Fruit fly (Drosophila melanogaster) whole organism, prepupa: ENCODE results near the gene Klp10A.

Experiments
- Blimp-1 ChIP-seq: fragments of 200-800 bp; sonication (Bioruptor generic); optimal IDR thresholded peaks from 3 replicates; lab custom pipeline; 2017; ENCODE audit warnings: missing biosample characterization, missing genetic modification characterization, mild to moderate bottlenecking, moderate library complexity, missing genetic modification reagents
- CG10631 ChIP-seq: fragments of 200-800 bp; sonication (Bioruptor generic); optimal IDR thresholded peaks from 2 replicates; lab custom pipeline; 2016; ENCODE audit warnings: missing biosample characterization, missing genetic modification characterization
- CG11294 ChIP-seq: fragments of 200-800 bp; sonication (Bioruptor generic); IDR thresholded peaks from 2 replicates; pipeline ENCODE4 v1.3.6; 2022; ENCODE audit warnings: missing biosample characterization, missing genetic modification characterization
- CG15336 ChIP-seq: fragments of 200-800 bp; sonication (Bioruptor generic); IDR thresholded peaks from 2 replicates; pipeline ENCODE4 v1.3.6; 2022; ENCODE audit warnings: missing biosample characterization, missing genetic modification characterization
- CG1621 ChIP-seq: fragments of 200-800 bp; sonication (Bioruptor generic); optimal IDR thresholded peaks from 3 replicates; lab custom pipeline; 2018; ENCODE audit warnings: missing biosample characterization, mild to moderate bottlenecking, missing genetic modification characterization
- CG16779 ChIP-seq: fragments of 200-800 bp; sonication (Bioruptor generic); optimal IDR thresholded peaks from 3 replicates; lab custom pipeline; 2017; ENCODE audit warnings: missing biosample characterization, mild to moderate bottlenecking, missing genetic modification characterization
- CG3032 ChIP-seq: fragments of 200-800 bp; optimal IDR thresholded peaks from 2 replicates; lab custom pipeline; 2019; ENCODE audit warnings: missing biosample characterization, mild to moderate bottlenecking, missing genetic modification characterization, moderate library complexity
- CG31627 ChIP-seq: fragments of 200-800 bp; sonication (Bioruptor generic); optimal IDR thresholded peaks from 3 replicates; lab custom pipeline; 2016; ENCODE audit warnings: missing biosample characterization, missing genetic modification characterization
- CG32006 ChIP-seq: fragments of 200-800 bp; sonication (Bioruptor generic); optimal IDR thresholded peaks from 3 replicates; lab custom pipeline; 2017; ENCODE audit warnings: missing biosample characterization, mild to moderate bottlenecking, missing genetic modification characterization
- CG34406 ChIP-seq: fragments of 200-800 bp; sonication (Bioruptor generic); optimal IDR thresholded peaks from 3 replicates; lab custom pipeline; 2016; ENCODE audit warnings: missing biosample characterization, missing genetic modification characterization
- CG3919 ChIP-seq: fragments of 200-800 bp; sonication (Bioruptor generic); optimal IDR thresholded peaks from 3 replicates; lab custom pipeline; 2016; ENCODE audit warnings: missing biosample characterization, missing genetic modification characterization
- CG4318 ChIP-seq: fragments of 200-800 bp; sonication (Bioruptor generic); optimal IDR thresholded peaks from 3 replicates; lab custom pipeline; 2017; ENCODE audit warnings: missing biosample characterization, mild to moderate bottlenecking, missing genetic modification characterization
- CG6163 ChIP-seq: fragments of 200-800 bp; sonication (Bioruptor generic); IDR thresholded peaks from 3 replicates; pipeline ENCODE4 v1.3.6; 2022; ENCODE audit warnings: missing biosample characterization, missing genetic modification characterization
- CG6792 ChIP-seq: fragments of 200-800 bp; sonication (Bioruptor generic); optimal IDR thresholded peaks from 3 replicates; lab custom pipeline; 2016; ENCODE audit warnings: missing biosample characterization, missing genetic modification characterization
- CG6808 ChIP-seq: fragments of 200-800 bp; sonication (Bioruptor generic); optimal IDR thresholded peaks from 3 replicates; lab custom pipeline; 2017; ENCODE audit warnings: missing biosample characterization, missing genetic modification characterization, mild to moderate bottlenecking, moderate library complexity, missing genetic modification reagents
- CG6854 ChIP-seq: fragments of 200-800 bp; sonication (Bioruptor generic); optimal IDR thresholded peaks from 2 replicates; lab custom pipeline; 2017; ENCODE audit warnings: missing biosample characterization, mild to moderate bottlenecking, missing genetic modification characterization
- CG7368 ChIP-seq: fragments of 200-800 bp; sonication (Bioruptor generic); optimal IDR thresholded peaks from 3 replicates; lab custom pipeline; 2016; ENCODE audit warnings: missing biosample characterization, missing genetic modification characterization
- CG8119 ChIP-seq: fragments of 200-800 bp; sonication (Bioruptor generic); IDR thresholded peaks from 3 replicates; pipeline ENCODE4 v1.3.6; 2022; ENCODE audit warnings: missing biosample characterization, missing genetic modification characterization
- CG8319 ChIP-seq: fragments of 200-800 bp; sonication (Bioruptor generic); optimal IDR thresholded peaks from 3 replicates; lab custom pipeline; 2016; ENCODE audit warnings: missing biosample characterization, missing genetic modification characterization
- CG8632 ChIP-seq: fragments of 200-800 bp; sonication (Bioruptor generic); optimal IDR thresholded peaks from 3 replicates; lab custom pipeline; 2016; ENCODE audit warnings: missing biosample characterization, missing genetic modification characterization
- CG9139 ChIP-seq: fragments of 200-800 bp; sonication (Bioruptor generic); optimal IDR thresholded peaks from 3 replicates; lab custom pipeline; 2017; ENCODE audit warnings: missing biosample characterization, mild to moderate bottlenecking, missing genetic modification characterization
- Eip78C ChIP-seq: fragments of 200-800 bp; sonication (Bioruptor generic); peaks from one replicate; lab custom pipeline; 2016; ENCODE audit warnings: missing biosample characterization, missing genetic modification characterization
- Eip93F ChIP-seq: fragments of 200-800 bp; sonication (Bioruptor generic); optimal IDR thresholded peaks from 2 replicates; lab custom pipeline; 2016; ENCODE audit warnings: missing biosample characterization, mild to moderate bottlenecking, missing genetic modification characterization
- Ets21C ChIP-seq: fragments of 200-800 bp; sonication (Bioruptor generic); optimal IDR thresholded peaks from 3 replicates; lab custom pipeline; 2016; ENCODE audit warnings: missing biosample characterization, missing genetic modification characterization
- Ets96B ChIP-seq: fragments of 200-800 bp; optimal IDR thresholded peaks from 2 replicates; lab custom pipeline; 2019; ENCODE audit warnings: missing biosample characterization, mild to moderate bottlenecking, missing genetic modification characterization, moderate library complexity
- Gug ChIP-seq: fragments of 200-800 bp; sonication (Bioruptor generic); IDR thresholded peaks from 2 replicates; pipeline ENCODE4 v1.3.6; 2022; ENCODE audit warnings: missing biosample characterization, missing genetic modification characterization
- Hr38 ChIP-seq: sonication (Bioruptor generic); optimal IDR thresholded peaks from 2 replicates; lab custom pipeline; 2016; ENCODE audit warnings: missing biosample characterization, missing genetic modification characterization
- Hr39 ChIP-seq: fragments of 200-800 bp; sonication (Bioruptor generic); optimal IDR thresholded peaks from 2 replicates; lab custom pipeline; 2016; ENCODE audit warnings: missing biosample characterization, missing genetic modification characterization
- Hr4 ChIP-seq: fragments of 200-800 bp; sonication (Bioruptor generic); optimal IDR thresholded peaks from 3 replicates; lab custom pipeline; 2016; ENCODE audit warnings: missing biosample characterization, missing genetic modification characterization
- Lpt ChIP-seq: fragments of 200-800 bp; sonication (Bioruptor generic); optimal IDR thresholded peaks from 3 replicates; lab custom pipeline; 2016; ENCODE audit warnings: missing biosample characterization, missing genetic modification characterization
- Met ChIP-seq: fragments of 200-800 bp; sonication (Bioruptor generic); optimal IDR thresholded peaks from 3 replicates; lab custom pipeline; 2016; ENCODE audit warnings: missing biosample characterization, missing genetic modification characterization
- OdsH ChIP-seq: fragments of 200-800 bp; sonication (Bioruptor generic); optimal IDR thresholded peaks from 3 replicates; lab custom pipeline; 2016; ENCODE audit warnings: missing biosample characterization, missing genetic modification characterization
- Smox ChIP-seq: fragments of 200-800 bp; sonication (Bioruptor generic); optimal IDR thresholded peaks from 3 replicates; lab custom pipeline; 2016; ENCODE audit warnings: missing biosample characterization, missing genetic modification characterization
- Sox102F ChIP-seq: fragments of 200-800 bp; sonication (Bioruptor generic); optimal IDR thresholded peaks from 2 replicates; lab custom pipeline; 2016; ENCODE audit warnings: missing biosample characterization, mild to moderate bottlenecking, missing genetic modification characterization
- Sox14 ChIP-seq: fragments of 200-800 bp; sonication (Bioruptor generic); optimal IDR thresholded peaks from 3 replicates; lab custom pipeline; 2016; ENCODE audit warnings: missing biosample characterization, missing genetic modification characterization
- Sox15 ChIP-seq: fragments of 200-800 bp; sonication (Bioruptor generic); optimal IDR thresholded peaks from 3 replicates; lab custom pipeline; 2016; ENCODE audit warnings: missing biosample characterization, missing genetic modification characterization
- achi ChIP-seq: fragments of 200-800 bp; sonication (Bioruptor generic); optimal IDR thresholded peaks from 3 replicates; lab custom pipeline; 2016; ENCODE audit warnings: missing biosample characterization, missing genetic modification characterization
- acj6 ChIP-seq: fragments of 200-800 bp; sonication (Bioruptor generic); optimal IDR thresholded peaks from 3 replicates; lab custom pipeline; 2016; ENCODE audit warnings: missing biosample characterization, missing genetic modification characterization
- cyc ChIP-seq: fragments of 200-800 bp; sonication (Bioruptor generic); optimal IDR thresholded peaks from 3 replicates; lab custom pipeline; 2016; ENCODE audit warnings: missing biosample characterization, missing genetic modification characterization
- dsx ChIP-seq: fragments of 200-800 bp; optimal IDR thresholded peaks from 3 replicates; lab custom pipeline; 2019; ENCODE audit warnings: missing biosample characterization, mild to moderate bottlenecking, missing genetic modification characterization, moderate library complexity; ENCODE audit not compliant: poor library complexity, severe bottlenecking
- eg ChIP-seq: fragments of 200-800 bp; sonication (Bioruptor generic); IDR thresholded peaks from 3 replicates; pipeline ENCODE4 v1.3.6; 2022; ENCODE audit warnings: missing biosample characterization, missing genetic modification characterization
- esn ChIP-seq: fragments of 200-800 bp; sonication (Bioruptor generic); optimal IDR thresholded peaks from 2 replicates; lab custom pipeline; 2016; ENCODE audit warnings: missing biosample characterization, mild to moderate bottlenecking, missing genetic modification characterization, moderate library complexity
- fd85E ChIP-seq: fragments of 200-800 bp; sonication (Bioruptor generic); optimal IDR thresholded peaks from 3 replicates; lab custom pipeline; 2016; ENCODE audit warnings: missing biosample characterization, missing genetic modification characterization
- fkh ChIP-seq: fragments of 200-800 bp; sonication (Bioruptor generic); optimal IDR thresholded peaks from 3 replicates; lab custom pipeline; 2017; ENCODE audit warnings: missing biosample characterization, mild to moderate bottlenecking, missing genetic modification characterization, moderate library complexity
- lz ChIP-seq: fragments of 200-800 bp; sonication (Bioruptor generic); optimal IDR thresholded peaks from 3 replicates; lab custom pipeline; 2016; ENCODE audit warnings: missing biosample characterization, missing genetic modification characterization
- net ChIP-seq: fragments of 200-800 bp; sonication (Bioruptor generic); optimal IDR thresholded peaks from 3 replicates; lab custom pipeline; 2016; ENCODE audit warnings: missing biosample characterization, missing genetic modification characterization
- salr ChIP-seq, 2 experiments: fragments of 200-800 bp; sonication (Bioruptor generic); optimal IDR thresholded peaks; 3 replicates each; lab custom pipeline; 2016 to 2018; ENCODE audit warnings: missing biosample characterization in 2 of 2, missing genetic modification characterization in 2 of 2, mild to moderate bottlenecking in 1 of 2
- spab ChIP-seq: fragments of 200-800 bp; sonication (Bioruptor generic); optimal IDR thresholded peaks from 2 replicates; lab custom pipeline; 2017; ENCODE audit warnings: missing biosample characterization, mild to moderate bottlenecking, missing genetic modification characterization, missing genetic modification reagents
- ss ChIP-seq, 2 experiments: fragments of 200-800 bp; sonication (Bioruptor generic); optimal IDR thresholded peaks; 2 replicates in 1 of 2; 3 replicates in 1 of 2; lab custom pipeline; 2017 to 2018; ENCODE audit warnings: mild to moderate bottlenecking in 2 of 2, missing biosample characterization in 2 of 2, missing genetic modification characterization in 2 of 2, moderate library complexity in 1 of 2
- svp ChIP-seq: fragments of 200-800 bp; sonication (Bioruptor generic); peaks from one replicate; lab custom pipeline; 2016; ENCODE audit warnings: missing biosample characterization, missing genetic modification characterization
- topi ChIP-seq: fragments of 200-800 bp; sonication (Bioruptor generic); optimal IDR thresholded peaks from 3 replicates; lab custom pipeline; 2016; ENCODE audit warnings: missing biosample characterization, missing genetic modification characterization
- vri ChIP-seq: fragments of 200-800 bp; sonication (Bioruptor generic); optimal IDR thresholded peaks from 3 replicates; lab custom pipeline; 2016; ENCODE audit warnings: missing biosample characterization, mild to moderate bottlenecking, missing genetic modification characterization

Klp10A gene

dm6 chrX:11146598-11147176, 9.8 kb upstream of the Klp10A start:
- TF ChIP-seq Smox = peak; percentile 8
- TF ChIP-seq CG34406 = peak; percentile 6
- no peak for TF ChIP-seq Ets21C (GFP tag; lab: Kevin White, UChicago)
- peak; percentile 16 for TF ChIP-seq Met (GFP tag; lab: Kevin White, UChicago)
- TF ChIP-seq esn (GFP tag; lab: Kevin White, UChicago) = peak; percentile 27
- peak; percentile 25 for TF ChIP-seq Hr4 (GFP tag; lab: Kevin White, UChicago)
- peak; percentile 20 for TF ChIP-seq Hr39 (GFP tag; lab: Kevin White, UChicago)
- TF ChIP-seq CG8632 (GFP tag; lab: Kevin White, UChicago) = no peak
- no peak for TF ChIP-seq fd85E (GFP tag; lab: Kevin White, UChicago)
- peak; percentile 30 for TF ChIP-seq CG31627 (GFP tag; lab: Kevin White, UChicago)
- peak; percentile 7 for TF ChIP-seq Sox14 (GFP tag; lab: Kevin White, UChicago)
- TF ChIP-seq net = no peak
- no peak for TF ChIP-seq Lpt (GFP tag; lab: Kevin White, UChicago)
- peak; percentile 20 for TF ChIP-seq Sox102F (GFP tag; lab: Kevin White, UChicago)
- TF ChIP-seq topi (GFP tag; lab: Kevin White, UChicago) = peak; percentile 51
- TF ChIP-seq vri (GFP tag; lab: Kevin White, UChicago) = no peak
- TF ChIP-seq CG7368 (GFP tag; lab: Kevin White, UChicago) = peak; percentile 30
- peak; percentile 37 for TF ChIP-seq CG3919
- peak; percentile 29 for TF ChIP-seq CG3032 (tag; lab: Kevin White, UChicago)
- TF ChIP-seq spab (GFP tag; lab: Kevin White, UChicago) = no peak
- peak; percentile 33; the same call in 1 of the 3 replicates for TF ChIP-seq CG8119 (GFP tag; lab: Robert Waterston, UW)
- TF ChIP-seq salr (GFP tag; optimal IDR thresholded peaks at IDR 0.05; lab: Kevin White, UChicago) = no peak
- TF ChIP-seq CG32006 (GFP tag; lab: Kevin White, UChicago) = peak; percentile 30
- TF ChIP-seq svp (GFP tag; lab: Kevin White, UChicago) = peak; percentile 76
- no peak for TF ChIP-seq CG9139 (GFP tag; lab: Kevin White, UChicago)
- TF ChIP-seq Gug (GFP tag; lab: Robert Waterston, UW) = 0 out of 2 replicates have a peak, but pooled peaks have one; percentile 9
- peak; percentile 38 for TF ChIP-seq Ets96B
- TF ChIP-seq CG10631 (GFP tag; lab: Kevin White, UChicago) = no peak
- peak; percentile 76 for TF ChIP-seq eg (GFP tag; lab: Robert Waterston, UW)
- TF ChIP-seq CG8319 (GFP tag; lab: Kevin White, UChicago) = no peak
- 0 out of 2 replicates have a peak, but pooled peaks have one; percentile 14 for TF ChIP-seq CG15336 (GFP tag; lab: Robert Waterston, UW)
- no peak for TF ChIP-seq Sox15 (GFP tag; lab: Kevin White, UChicago)
- TF ChIP-seq CG6854 (GFP tag; lab: Kevin White, UChicago) = no peak
- TF ChIP-seq cyc = peak; percentile 1
- TF ChIP-seq Hr38 (GFP tag; lab: Kevin White, UChicago) = no peak
- TF ChIP-seq CG1621 (tag; lab: Kevin White, UChicago) = no peak
- TF ChIP-seq OdsH (GFP tag; lab: Kevin White, UChicago) = peak; percentile 7
- TF ChIP-seq fkh (GFP tag; lab: Kevin White, UChicago) = no peak
- no peak for TF ChIP-seq CG16779 (tag; lab: Kevin White, UChicago)
- TF ChIP-seq CG6808 (GFP tag; lab: Kevin White, UChicago) = no peak
- peak; percentile 77 for TF ChIP-seq CG6163 (GFP tag; lab: Robert Waterston, UW)
- TF ChIP-seq achi (GFP tag; lab: Kevin White, UChicago) = peak; percentile 14
- no peak for TF ChIP-seq Eip93F (GFP tag; lab: Kevin White, UChicago)
- TF ChIP-seq ss (GFP tag; optimal IDR thresholded peaks at IDR 0.05; lab: Kevin White, UChicago) = peak in 1 of 2 experiments; percentile 61
- peak; percentile 44 for TF ChIP-seq dsx
- TF ChIP-seq acj6 (GFP tag; lab: Kevin White, UChicago) = peak; percentile 50
- no peak for TF ChIP-seq CG6792 (GFP tag; lab: Kevin White, UChicago)
- peak; percentile 15 for TF ChIP-seq lz (GFP tag; lab: Kevin White, UChicago)
- no peak for TF ChIP-seq Blimp-1
- peak; percentile 62 for TF ChIP-seq Eip78C (GFP tag; lab: Kevin White, UChicago)
- TF ChIP-seq CG11294 (GFP tag; lab: Robert Waterston, UW) = no peak
- TF ChIP-seq CG4318 (GFP tag; lab: Kevin White, UChicago) = no peak
